Fruit fly (Drosophila melanogaster): ENCODE results near the gene SNF4Agamma.

- TF ChIP-seq CG13624 (GFP tag; optimal IDR thresholded peaks at IDR 0.05): peak; percentile 35
- no peak for TF ChIP-seq usp (GFP tag; optimal IDR thresholded peaks at IDR 0.05)
- no peak for TF ChIP-seq CG11696 (GFP tag; IDR thresholded peaks at IDR 0.05)
- peak; percentile 8 for TF ChIP-seq Ets65A (GFP tag)
- TF ChIP-seq CG34422 (GFP tag; IDR thresholded peaks at IDR 0.05): no peak
- TF ChIP-seq Nf-YB (GFP tag; optimal IDR thresholded peaks at IDR 0.05): no peak
- peak; percentile 64 for TF ChIP-seq CG10147 (GFP tag; optimal IDR thresholded peaks at IDR 0.05)
- TF ChIP-seq Oaz (GFP tag; IDR thresholded peaks at IDR 0.05): 0 out of 2 replicates have a peak, but pooled peaks have one; percentile 9
- TF ChIP-seq CG42726 (GFP tag; IDR thresholded peaks at IDR 0.05; ENCODE audit: partially characterized antibody): peak; percentile 34; the same call in 1 of the 2 replicates
- TF ChIP-seq ato (GFP tag; IDR thresholded peaks at IDR 0.05; ENCODE audit: partially characterized antibody): peak; percentile 17; the same call in 1 of the 2 replicates
- TF ChIP-seq CG9817 (tag; optimal IDR thresholded peaks at IDR 0.05): peak; percentile 40
Observed at dm6 chr3R:21111046-21111480, 29.5 kb upstream of the SNF4Agamma start, which contains the start of gene Rab11.
